Worm (Caenorhabditis elegans) whole organism, midembryonic: ENCODE data around the gene degt-1.

Experiments
- T22C8.4 ChIP-seq: fragments of 200-800 bp; sonication (Bioruptor generic); IDR thresholded peaks from 2 replicates; pipeline ENCODE4 v1.3.6; 2022; ENCODE audit warnings: missing genetic modification characterization, missing compliant biosample characterization
- cog-1 ChIP-seq: sonication (generic microtip); optimal IDR thresholded peaks from 2 replicates; lab custom pipeline; 2016; ENCODE audit warnings: missing genetic modification characterization, missing compliant biosample characterization
- med-1 ChIP-seq: sonication (generic microtip); optimal IDR thresholded peaks from 2 replicates; lab custom pipeline; 2017; ENCODE audit warnings: missing genetic modification characterization, mild to moderate bottlenecking, missing compliant biosample characterization, antibody characterized with exemption, missing genetic modification reagents; ENCODE audit not compliant: insufficient read depth
- ztf-23 ChIP-seq: fragments of 200-800 bp; sonication (Bioruptor generic); IDR thresholded peaks from 2 replicates; pipeline ENCODE4 v1.3.6; 2022; ENCODE audit warnings: missing genetic modification reagents, missing genetic modification characterization, missing compliant biosample characterization

DNA sequence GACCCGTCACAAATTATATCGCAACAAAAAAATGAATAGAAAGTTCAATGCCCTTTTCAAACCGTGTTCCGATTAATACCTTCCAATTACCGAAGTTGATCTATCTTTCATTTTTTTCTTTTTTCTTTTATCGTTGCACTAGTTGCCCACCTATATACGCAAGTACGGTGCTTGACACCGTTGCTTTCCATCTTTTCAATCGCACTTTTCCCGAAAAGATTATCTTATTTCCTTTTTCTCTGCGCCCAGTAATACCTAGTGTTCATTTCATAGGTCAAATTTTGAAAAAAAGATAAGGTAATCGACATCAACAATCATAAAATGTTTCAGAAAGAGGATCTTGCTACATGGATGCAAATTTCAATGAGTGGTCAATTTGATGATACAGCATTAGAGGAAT, 10.5 kb upstream of the degt-1 start:
- no peak for TF ChIP-seq ztf-23 (GFP tag; lab: Robert Waterston, UW)
- TF ChIP-seq cog-1: no peak
- no peak for TF ChIP-seq T22C8.4
- no peak for TF ChIP-seq med-1
